Worm (Caenorhabditis elegans): ENCODE results near the gene tag-77.

Gene tag-77

ce11 chrIV:8523981-8524380 is 13.6 kb upstream of the tag-77 start:
- TF ChIP-seq sem-4 (tag; optimal IDR thresholded peaks at IDR 0.05) (no peak), skn-1 (tag; optimal IDR thresholded peaks at IDR 0.05) (no peak), unc-39 (tag; optimal IDR thresholded peaks at IDR 0.05) (no peak)

- TF ChIP-seq gmeb-1 (tag; optimal IDR thresholded peaks at IDR 0.05) = no peak
- no peak for TF ChIP-seq ama-1 (optimal IDR thresholded peaks at IDR 0.05)
- TF ChIP-seq ztf-4 (tag; optimal IDR thresholded peaks at IDR 0.05) = no peak
- TF ChIP-seq mbf-1 (tag; optimal IDR thresholded peaks at IDR 0.05) = no peak
- TF ChIP-seq mab-5 (tag; optimal IDR thresholded peaks at IDR 0.05) = no peak
- no peak for TF ChIP-seq aly-2 (tag; optimal IDR thresholded peaks at IDR 0.05)
- TF ChIP-seq peb-1 (tag; optimal IDR thresholded peaks at IDR 0.05) = no peak
- no peak for TF ChIP-seq nhr-129 (tag; optimal IDR thresholded peaks at IDR 0.05)
- no peak for TF ChIP-seq Y55F3AM.14 (GFP tag; optimal IDR thresholded peaks at IDR 0.05)
- no peak for TF ChIP-seq nhr-12 (tag; optimal IDR thresholded peaks at IDR 0.05)
- TF ChIP-seq blmp-1 (tag; optimal IDR thresholded peaks at IDR 0.05; ENCODE audit: insufficient read depth) = no peak
Observed at ce11 chrIV:8520594-8520993, 10.2 kb upstream of the tag-77 start, which contains the start of gene pkg-2. Gene pkg-2 (plus strand): TSS chrIV:8520894.

ce11 chrIV:8519949-8520348 is 9.6 kb upstream of the tag-77 start:
- TF ChIP-seq gmeb-1 (tag; optimal IDR thresholded peaks at IDR 0.05) (no peak), lin-39 (tag; optimal IDR thresholded peaks at IDR 0.05) (no peak), C34F6.9 (tag; optimal IDR thresholded peaks at IDR 0.05) (no peak), nhr-77 (tag; optimal IDR thresholded peaks at IDR 0.05) (no peak), elt-1 (tag; optimal IDR thresholded peaks at IDR 0.05) (no peak), nhr-6 (tag; optimal IDR thresholded peaks at IDR 0.05) (no peak), sma-9 (GFP tag; optimal IDR thresholded peaks at IDR 0.05) (no peak), sma-9 (tag; optimal IDR thresholded peaks at IDR 0.05) (no peak), unc-39 (tag; optimal IDR thresholded peaks at IDR 0.05) (no peak), egl-27 (tag; optimal IDR thresholded peaks at IDR 0.05) (no peak), lin-13 (GFP tag; optimal IDR thresholded peaks at IDR 0.05) (no peak), mdl-1 (tag; optimal IDR thresholded peaks at IDR 0.05) (no peak), blmp-1 (tag; optimal IDR thresholded peaks at IDR 0.05; ENCODE audit: insufficient read depth) (no peak), alr-1 (tag; optimal IDR thresholded peaks at IDR 0.05) (no peak), ceh-82 (tag; optimal IDR thresholded peaks at IDR 0.05) (no peak), ztf-11 (tag; optimal IDR thresholded peaks at IDR 0.05) (no peak), mab-5 (tag; optimal IDR thresholded peaks at IDR 0.05) (no peak), F13H6.1 (tag; optimal IDR thresholded peaks at IDR 0.05) (no peak), ceh-16 (tag; optimal IDR thresholded peaks at IDR 0.05) (no peak), lin-11 (tag; optimal IDR thresholded peaks at IDR 0.05) (no peak), nhr-10 (tag; optimal IDR thresholded peaks at IDR 0.05) (no peak)

- no peak for TF ChIP-seq ztf-1 (GFP tag; conservative IDR thresholded peaks at IDR 0.05)
- no peak for TF ChIP-seq elt-1 (tag; optimal IDR thresholded peaks at IDR 0.05)
- no peak for TF ChIP-seq mbf-1 (tag; optimal IDR thresholded peaks at IDR 0.05)
- no peak for TF ChIP-seq gmeb-1 (tag; optimal IDR thresholded peaks at IDR 0.05)
- TF ChIP-seq snpc-4 (tag; optimal IDR thresholded peaks at IDR 0.05) = no peak
- no peak for TF ChIP-seq R02D3.7 (tag; optimal IDR thresholded peaks at IDR 0.05)
- TF ChIP-seq zag-1 (tag; optimal IDR thresholded peaks at IDR 0.05) = no peak
- no peak for TF ChIP-seq sma-3 (GFP tag; optimal IDR thresholded peaks at IDR 0.05)
- TF ChIP-seq lin-39 (tag; optimal IDR thresholded peaks at IDR 0.05) = no peak
- no peak for TF ChIP-seq sem-4 (tag; optimal IDR thresholded peaks at IDR 0.05)
- no peak for TF ChIP-seq nhr-23 (tag; optimal IDR thresholded peaks at IDR 0.05)
- no peak for TF ChIP-seq nhr-6 (tag; optimal IDR thresholded peaks at IDR 0.05)
Observed at ce11 chrIV:8514546-8514945, 4.2 kb upstream of the tag-77 start.

DNA sequence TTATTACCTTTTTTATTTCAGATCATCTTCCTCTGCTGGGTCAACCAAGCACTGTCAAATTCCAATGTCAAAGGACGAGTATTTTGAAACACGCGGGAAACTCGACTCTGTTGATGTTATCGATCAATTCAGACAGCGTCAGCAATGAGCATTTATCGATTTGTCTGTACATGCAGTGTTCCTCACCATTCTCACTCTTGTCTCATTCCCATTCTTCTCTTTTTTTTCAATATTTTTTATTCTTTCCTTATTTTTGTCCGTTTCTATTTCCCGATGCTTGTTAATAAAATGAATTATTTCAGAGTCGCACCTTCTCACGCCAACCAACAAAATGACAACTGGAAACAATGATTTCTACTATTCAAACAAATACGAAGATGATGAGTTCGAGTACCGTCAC is 3.3 kb upstream of the tag-77 start, which contains the start of gene cks-1:
Gene cks-1, plus strand, starts transcription at position 301 of the 400 bp plus-strand sequence.
- TF ChIP-seq F13H6.1 (tag; optimal IDR thresholded peaks at IDR 0.05) (no peak), skn-1 (tag; optimal IDR thresholded peaks at IDR 0.05) (no peak), unc-55 (GFP tag; optimal IDR thresholded peaks at IDR 0.05) (no peak), unc-39 (tag; optimal IDR thresholded peaks at IDR 0.05) (no peak), ceh-82 (tag; optimal IDR thresholded peaks at IDR 0.05) (no peak), ama-1 (optimal IDR thresholded peaks at IDR 0.05) (no peak), zag-1 (tag; optimal IDR thresholded peaks at IDR 0.05) (no peak), lsy-2 (tag; optimal IDR thresholded peaks at IDR 0.05) (no peak), nhr-129 (tag; optimal IDR thresholded peaks at IDR 0.05) (no peak), lin-13 (GFP tag; optimal IDR thresholded peaks at IDR 0.05) (no peak)

Data from whole organism, L2 larva.